Fruit fly (Drosophila melanogaster) whole organism, pupa: ENCODE results near the gene Samuel.

Experiments
- CG10348 ChIP-seq: fragments of 200-800 bp; sonication (Bioruptor generic); IDR thresholded peaks from 2 replicates; pipeline ENCODE4 v1.3.6; 2022; ENCODE audit warnings: missing biosample characterization, missing genetic modification characterization
- CG12605 ChIP-seq: fragments of 200-800 bp; sonication (Bioruptor generic); IDR thresholded peaks from 2 replicates; pipeline ENCODE4 v1.3.6; 2022; ENCODE audit warnings: missing biosample characterization, missing genetic modification characterization
- CG13204 ChIP-seq: fragments of 200-800 bp; sonication (Bioruptor generic); optimal IDR thresholded peaks from 2 replicates; lab custom pipeline; 2018; ENCODE audit warnings: missing biosample characterization, mild to moderate bottlenecking, missing genetic modification characterization, moderate library complexity
- CG14655 ChIP-seq: fragments of 200-800 bp; sonication (Bioruptor generic); optimal IDR thresholded peaks from 3 replicates; lab custom pipeline; 2017; ENCODE audit warnings: mild to moderate bottlenecking, missing biosample characterization, missing genetic modification reagents, missing genetic modification characterization
- CG15710 ChIP-seq: fragments of 200-800 bp; sonication (Bioruptor generic); optimal IDR thresholded peaks from 2 replicates; lab custom pipeline; 2018; ENCODE audit warnings: missing biosample characterization, mild to moderate bottlenecking, missing genetic modification characterization, moderate library complexity
- CG17806 ChIP-seq: fragments of 200-800 bp; sonication (Bioruptor generic); optimal IDR thresholded peaks from 2 replicates; lab custom pipeline; 2018; ENCODE audit warnings: missing biosample characterization, mild to moderate bottlenecking, missing genetic modification characterization, moderate library complexity
- CG32121 ChIP-seq: fragments of 200-800 bp; sonication (Bioruptor generic); IDR thresholded peaks from 2 replicates; pipeline ENCODE4 v1.3.6; 2022; ENCODE audit warnings: missing biosample characterization, missing genetic modification characterization
- CG34367 ChIP-seq: fragments of 200-800 bp; sonication (Bioruptor generic); optimal IDR thresholded peaks from 2 replicates; lab custom pipeline; 2018; ENCODE audit warnings: missing biosample characterization, mild to moderate bottlenecking, missing genetic modification characterization
- CG4496 ChIP-seq: fragments of 200-800 bp; sonication (Bioruptor generic); IDR thresholded peaks from 3 replicates; pipeline ENCODE4 v1.3.6; 2022; ENCODE audit warnings: missing biosample characterization, missing genetic modification characterization
- CG8159 ChIP-seq: fragments of 200-800 bp; sonication (Bioruptor generic); optimal IDR thresholded peaks from 3 replicates; lab custom pipeline; 2018; ENCODE audit warnings: missing biosample characterization, mild to moderate bottlenecking, missing genetic modification characterization, moderate library complexity
- CG8301 ChIP-seq: fragments of 200-800 bp; sonication (Bioruptor generic); optimal IDR thresholded peaks from 2 replicates; lab custom pipeline; 2018; ENCODE audit warnings: missing biosample characterization, mild to moderate bottlenecking, missing genetic modification characterization
- CG9948 ChIP-seq: fragments of 200-800 bp; sonication (Bioruptor generic); optimal IDR thresholded peaks from 2 replicates; lab custom pipeline; 2018; ENCODE audit warnings: missing biosample characterization, mild to moderate bottlenecking, missing genetic modification characterization, moderate library complexity
- D1 ChIP-seq: fragments of 200-800 bp; sonication (Bioruptor generic); optimal IDR thresholded peaks from 2 replicates; lab custom pipeline; 2018; ENCODE audit warnings: missing biosample characterization, mild to moderate bottlenecking, missing genetic modification characterization, moderate library complexity
- EcR ChIP-seq: fragments of 200-800 bp; sonication (Bioruptor generic); optimal IDR thresholded peaks from 3 replicates; lab custom pipeline; 2019; ENCODE audit warnings: missing biosample characterization, missing genetic modification characterization, mild to moderate bottlenecking, moderate library complexity, missing genetic modification reagents
- Ets98B ChIP-seq: fragments of 200-800 bp; sonication (Bioruptor generic); IDR thresholded peaks from 2 replicates; pipeline ENCODE4 v1.3.6; 2022; ENCODE audit warnings: missing biosample characterization, missing genetic modification characterization
- Pif1A ChIP-seq: fragments of 200-800 bp; sonication (Bioruptor generic); optimal IDR thresholded peaks from 3 replicates; lab custom pipeline; 2016; ENCODE audit warnings: missing biosample characterization, missing genetic modification characterization
- Pif1B ChIP-seq: fragments of 200-800 bp; sonication (Bioruptor generic); optimal IDR thresholded peaks from 3 replicates; lab custom pipeline; 2016; ENCODE audit warnings: missing biosample characterization, missing genetic modification characterization
- Snoo ChIP-seq: fragments of 200-800 bp; sonication (Bioruptor generic); optimal IDR thresholded peaks from 3 replicates; lab custom pipeline; 2017; ENCODE audit warnings: missing biosample characterization, mild to moderate bottlenecking, missing genetic modification characterization, inconsistent platforms
- fd96Ca ChIP-seq: fragments of 200-800 bp; sonication (Bioruptor generic); IDR thresholded peaks from 3 replicates; pipeline ENCODE4 v1.3.6; 2022; ENCODE audit warnings: missing biosample characterization, missing genetic modification characterization
- gl ChIP-seq: fragments of 200-800 bp; sonication (Bioruptor generic); optimal IDR thresholded peaks from 2 replicates; lab custom pipeline; 2018; ENCODE audit warnings: missing biosample characterization, mild to moderate bottlenecking, missing genetic modification characterization
- rn ChIP-seq: fragments of 200-800 bp; sonication (Bioruptor generic); IDR thresholded peaks from 2 replicates; pipeline ENCODE4 v1.3.6; 2022; ENCODE audit warnings: missing biosample characterization, missing genetic modification characterization

Gene Samuel

DNA sequence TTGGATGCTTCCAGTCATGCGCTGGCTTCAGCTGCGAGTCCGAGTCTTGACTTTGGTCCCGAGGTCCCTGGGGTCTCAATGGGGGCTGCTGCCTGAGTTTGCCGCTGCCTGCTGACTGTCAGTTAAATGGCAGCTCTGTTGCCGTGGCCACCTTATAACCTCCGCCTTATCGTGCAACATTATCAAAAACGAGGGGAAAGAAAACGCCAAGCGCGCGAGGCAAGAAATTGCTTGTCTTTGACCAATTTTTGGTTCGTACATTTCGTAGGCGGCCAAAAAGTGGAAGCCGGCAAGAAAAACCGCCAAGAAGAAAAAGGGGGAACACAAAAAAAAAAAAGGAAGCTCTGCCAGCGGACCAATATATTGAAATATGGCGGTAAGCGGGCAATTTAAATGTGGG, 42.9 kb downstream of the Samuel start:
- TF ChIP-seq CG10348 (no peak), gl (tag; lab: Kevin White, UChicago) (no peak), Pif1A (no peak), CG8159 (tag; lab: Kevin White, UChicago) (no peak), fd96Ca (no peak), CG32121 (GFP tag; lab: Robert Waterston, UW) (no peak), Pif1B (GFP tag; lab: Kevin White, UChicago) (no peak), CG34367 (tag; lab: Kevin White, UChicago) (no peak), Ets98B (no peak)
- TF ChIP-seq, all 21 proteins: peak for 0

dm6 chr2L:11022804-11023203, 44.0 kb downstream of the Samuel start:
- TF ChIP-seq gl (tag; lab: Kevin White, UChicago), result no peak
- TF ChIP-seq Snoo (tag; lab: Kevin White, UChicago), result no peak
- TF ChIP-seq CG8301 (tag; lab: Kevin White, UChicago), result peak; percentile 2
- TF ChIP-seq CG15710 (tag; lab: Kevin White, UChicago), result no peak
- peak; percentile 19 for TF ChIP-seq CG8159 (tag; lab: Kevin White, UChicago)
- peak; percentile 1 for TF ChIP-seq CG14655
- TF ChIP-seq Ets98B, result no peak
- no peak for TF ChIP-seq CG12605 (GFP tag; lab: Robert Waterston, UW)
- peak; percentile 12 for TF ChIP-seq Pif1A
- peak; percentile 14 for TF ChIP-seq CG9948 (tag; lab: Kevin White, UChicago)
- TF ChIP-seq CG17806 (tag; lab: Kevin White, UChicago), result peak; percentile 14

- TF ChIP-seq CG17806 (tag; lab: Kevin White, UChicago) (peak; percentile 21), CG8159 (tag; lab: Kevin White, UChicago) (peak; percentile 44), CG9948 (tag; lab: Kevin White, UChicago) (peak; percentile 53), EcR (GFP tag; lab: Kevin White, UChicago) (no peak), CG8301 (tag; lab: Kevin White, UChicago) (peak; percentile 19), CG14655 (peak; percentile 48), Pif1A (no peak), Snoo (tag; lab: Kevin White, UChicago) (peak; percentile 5), Ets98B (no peak), CG12605 (GFP tag; lab: Robert Waterston, UW) (no peak)
These were observed 45.2 kb downstream of the Samuel start for dm6 chr2L:11021606-11022005.

dm6 chr2L:11016695-11017094, 50.1 kb downstream of the Samuel start, which contains the start of gene CG14913:
Gene CG14913 (plus strand): TSS chr2L:11016995.
- TF ChIP-seq Ets98B (no peak), CG17806 (tag; lab: Kevin White, UChicago) (no peak)

dm6 chr2L:11015320-11015719, 51.5 kb downstream of the Samuel start, which contains the start of gene Acp32CD:
Gene Acp32CD (plus strand): TSS chr2L:11015620.
- no peak for TF ChIP-seq EcR (GFP tag; lab: Kevin White, UChicago)
- no peak for TF ChIP-seq Pif1B (GFP tag; lab: Kevin White, UChicago)
- no peak for TF ChIP-seq CG12605 (GFP tag; lab: Robert Waterston, UW)
- no peak for TF ChIP-seq D1 (tag; lab: Kevin White, UChicago)
- TF ChIP-seq Ets98B, result no peak
- no peak for TF ChIP-seq CG9948 (tag; lab: Kevin White, UChicago)
- TF ChIP-seq CG14655, result no peak
- no peak for TF ChIP-seq gl (tag; lab: Kevin White, UChicago)
- no peak for TF ChIP-seq fd96Ca
- TF ChIP-seq Pif1A, result no peak
- no peak for TF ChIP-seq CG10348
- no peak for TF ChIP-seq Snoo (tag; lab: Kevin White, UChicago)
- TF ChIP-seq CG32121 (GFP tag; lab: Robert Waterston, UW), result no peak; the same call in 1 of the 2 replicates
- TF ChIP-seq CG15710 (tag; lab: Kevin White, UChicago), result no peak

DNA sequence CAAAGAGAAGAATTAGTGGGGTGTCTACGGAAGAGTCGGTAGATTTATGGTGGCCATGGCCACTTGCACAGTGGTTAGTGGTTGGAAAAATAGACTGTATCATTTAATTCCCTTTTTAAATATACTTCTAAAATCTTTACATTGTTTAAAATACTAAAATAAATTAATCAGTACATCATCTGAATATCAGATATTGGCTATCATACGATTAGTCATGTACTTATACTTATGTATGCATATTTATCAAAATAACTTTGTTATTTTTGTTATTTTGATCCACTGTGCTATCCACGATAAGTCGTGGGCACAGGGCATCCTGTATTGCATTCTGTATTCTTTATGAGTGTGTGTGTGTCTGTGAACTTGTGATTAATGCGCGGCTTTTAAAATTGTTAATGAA, 52.1 kb downstream of the Samuel start:
- TF ChIP-seq CG15710 (tag; lab: Kevin White, UChicago) (peak; percentile 51), CG14655 (no peak), CG32121 (GFP tag; lab: Robert Waterston, UW) (no peak), CG13204 (GFP tag; lab: Kevin White, UChicago) (no peak), CG34367 (tag; lab: Kevin White, UChicago) (peak; percentile 42), CG8159 (tag; lab: Kevin White, UChicago) (peak; percentile 66), CG12605 (GFP tag; lab: Robert Waterston, UW) (peak; percentile 37), EcR (GFP tag; lab: Kevin White, UChicago) (peak; percentile 11), CG17806 (tag; lab: Kevin White, UChicago) (peak; percentile 46), gl (tag; lab: Kevin White, UChicago) (no peak), CG4496 (GFP tag; lab: Robert Waterston, UW) (no peak), D1 (tag; lab: Kevin White, UChicago) (peak; percentile 11), Pif1A (no peak), CG8301 (tag; lab: Kevin White, UChicago) (peak; percentile 55), Ets98B (no peak), fd96Ca (no peak), CG9948 (tag; lab: Kevin White, UChicago) (peak; percentile 56), Pif1B (GFP tag; lab: Kevin White, UChicago) (no peak), CG10348 (no peak), Snoo (tag; lab: Kevin White, UChicago) (no peak), rn (GFP tag; lab: Robert Waterston, UW) (no peak)
- TF ChIP-seq, all 21 proteins: peak for 9
